Fruit fly (Drosophila melanogaster): ENCODE data around the gene CG32152.
A peak's percentile ranks its signal among the peaks of the same experiment; 100 is the strongest.

CG32152 gene

DNA sequence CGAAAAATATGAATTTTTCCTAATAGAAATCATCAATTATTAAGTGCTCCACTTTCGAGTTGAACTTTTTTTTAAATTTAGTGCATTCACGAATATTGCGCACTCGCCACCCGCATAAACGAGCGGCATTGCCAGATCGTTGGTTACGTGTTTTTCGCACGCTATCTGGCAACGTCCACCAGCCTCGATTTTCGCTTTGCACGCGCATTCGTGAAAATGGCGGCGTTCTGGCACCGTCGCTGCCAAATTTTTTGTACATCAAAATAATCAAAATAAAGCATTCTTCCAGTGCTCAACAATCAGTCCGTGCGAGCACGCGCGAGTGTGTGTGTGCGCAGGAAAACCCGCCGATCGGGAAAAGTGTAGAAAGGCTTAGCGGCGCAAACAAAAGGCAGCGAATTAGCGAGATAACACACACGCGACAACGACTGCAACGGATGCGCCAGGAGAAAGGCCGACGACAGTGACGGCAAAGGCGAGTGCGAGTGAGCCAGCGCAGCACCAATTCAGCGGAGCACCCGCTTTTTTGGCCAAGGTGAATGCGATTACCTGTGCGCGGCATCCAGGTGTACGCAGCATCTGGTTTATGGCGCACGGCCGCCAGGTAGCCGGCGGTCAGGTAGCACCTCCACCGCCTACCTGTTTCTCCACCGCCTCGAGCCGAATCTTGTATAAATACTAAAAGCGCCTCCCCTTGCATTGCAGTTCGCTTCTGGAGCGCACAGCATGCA lies 30.1 kb downstream of the CG32152 start:
- peak; percentile 92 for TF ChIP-seq CG17186 (GFP tag; optimal IDR thresholded peaks at IDR 0.05)
- peak; percentile 80 for TF ChIP-seq CG10366 (GFP tag; IDR thresholded peaks at IDR 0.05)
- peak; percentile 69 for TF ChIP-seq CG31365 (tag; optimal IDR thresholded peaks at IDR 0.05)
- TF ChIP-seq bcd (GFP tag; optimal IDR thresholded peaks at IDR 0.05), result peak; percentile 84
- peak; percentile 58 for TF ChIP-seq pfk (GFP tag; optimal IDR thresholded peaks at IDR 0.05)
- TF ChIP-seq D19B (GFP tag; optimal IDR thresholded peaks at IDR 0.05), result no peak
- peak; percentile 77 for TF ChIP-seq amos (GFP tag; IDR thresholded peaks at IDR 0.05; ENCODE audit: partially characterized antibody)
- TF ChIP-seq CG34376 (GFP tag; optimal IDR thresholded peaks at IDR 0.05), result peak; percentile 88
- TF ChIP-seq CG7745 (tag; optimal IDR thresholded peaks at IDR 0.05), result no peak
- peak; percentile 84 for TF ChIP-seq CG10209 (GFP tag; optimal IDR thresholded peaks at IDR 0.05)
- peak; percentile 61 for TF ChIP-seq Lhr (GFP tag; optimal IDR thresholded peaks at IDR 0.05)
- TF ChIP-seq lmd (GFP tag; IDR thresholded peaks at IDR 0.05), result peak; percentile 82; the same call in 1 of the 2 replicates
- TF ChIP-seq CG2199 (GFP tag; IDR thresholded peaks at IDR 0.05), result peak; percentile 78; the same call in 2 of the 3 replicates
- no peak for TF ChIP-seq CG1832 (GFP tag; optimal IDR thresholded peaks at IDR 0.05)
- no peak for TF ChIP-seq aop (GFP tag; IDR thresholded peaks at IDR 0.05)
- TF ChIP-seq lbe (GFP tag; optimal IDR thresholded peaks at IDR 0.05), result peak; percentile 94
- no peak; the same call in 2 of the 3 replicates for TF ChIP-seq H15 (GFP tag; IDR thresholded peaks at IDR 0.05)
- TF ChIP-seq gfzf (GFP tag; optimal IDR thresholded peaks at IDR 0.05), result no peak
- peak; percentile 92 for TF ChIP-seq Fer1 (GFP tag; optimal IDR thresholded peaks at IDR 0.05)
- TF ChIP-seq ac (GFP tag; optimal IDR thresholded peaks at IDR 0.05), result no peak
- peak; percentile 73 for TF ChIP-seq CG6854 (GFP tag; optimal IDR thresholded peaks at IDR 0.05)
- TF ChIP-seq ash1 (GFP tag; optimal IDR thresholded peaks at IDR 0.05), result peak; percentile 0
- TF ChIP-seq hkb (optimal IDR thresholded peaks at IDR 0.05), result no peak
- TF ChIP-seq hkb (GFP tag; IDR thresholded peaks at IDR 0.05), result peak; percentile 90
- 0 out of 2 replicates have a peak, but pooled peaks have one; percentile 52 for TF ChIP-seq CG7372 (GFP tag; IDR thresholded peaks at IDR 0.05)
- TF ChIP-seq pum (GFP tag; optimal IDR thresholded peaks at IDR 0.05), result peak; percentile 84
- TF ChIP-seq CG9727 (GFP tag; optimal IDR thresholded peaks at IDR 0.05), result peak; percentile 89
- TF ChIP-seq Dfd (GFP tag; optimal IDR thresholded peaks at IDR 0.05), result no peak
- no peak; the same call in 2 of the 3 replicates for TF ChIP-seq otp (GFP tag; IDR thresholded peaks at IDR 0.05)
- TF ChIP-seq repo (GFP tag; optimal IDR thresholded peaks at IDR 0.05), result peak; percentile 58
- TF ChIP-seq ttk (GFP tag; IDR thresholded peaks at IDR 0.05), result peak; percentile 63
- TF ChIP-seq CG11695 (GFP tag; IDR thresholded peaks at IDR 0.05), result no peak; the same call in 2 of the 3 replicates
- peak; percentile 89 for TF ChIP-seq CG3847 (GFP tag; IDR thresholded peaks at IDR 0.05)
- peak; percentile 86 for TF ChIP-seq slbo (GFP tag; IDR thresholded peaks at IDR 0.05)
- peak; percentile 81 for TF ChIP-seq cg (GFP tag; optimal IDR thresholded peaks at IDR 0.05)
- TF ChIP-seq Lpt (GFP tag; optimal IDR thresholded peaks at IDR 0.05), result no peak
- TF ChIP-seq tna (GFP tag; IDR thresholded peaks at IDR 0.05; ENCODE audit: partially characterized antibody), result peak; percentile 18; the same call in 1 of the 2 replicates
- peak; percentile 77 for TF ChIP-seq CG10979 (tag; optimal IDR thresholded peaks at IDR 0.05)
- TF ChIP-seq Ptx1 (GFP tag; IDR thresholded peaks at IDR 0.05), result peak; percentile 79
- peak; percentile 89 for TF ChIP-seq sob (GFP tag; IDR thresholded peaks at IDR 0.05)
- TF ChIP-seq pb (GFP tag; optimal IDR thresholded peaks at IDR 0.05), result peak; percentile 82
- TF ChIP-seq CG11456 (GFP tag; IDR thresholded peaks at IDR 0.05), result peak; percentile 83
- peak; percentile 67 for TF ChIP-seq MBD-R2 (GFP tag; IDR thresholded peaks at IDR 0.05)
- TF ChIP-seq dati (GFP tag; IDR thresholded peaks at IDR 0.05), result peak; percentile 30; the same call in 1 of the 2 replicates
- no peak; the same call in 1 of the 3 replicates for TF ChIP-seq CG17361 (GFP tag; IDR thresholded peaks at IDR 0.05)
- peak; percentile 77 for TF ChIP-seq CG14441 (GFP tag; IDR thresholded peaks at IDR 0.05)
- no peak for TF ChIP-seq Neu2 (GFP tag; optimal IDR thresholded peaks at IDR 0.05; ENCODE audit: borderline replicate concordance)
- peak; percentile 64 for TF ChIP-seq CG2875 (GFP tag; optimal IDR thresholded peaks at IDR 0.05)
- TF ChIP-seq CG2129 (GFP tag; IDR thresholded peaks at IDR 0.05; ENCODE audit: partially characterized antibody), result peak; percentile 38; the same call in 1 of the 2 replicates
